Worm (Caenorhabditis elegans) whole organism, mixed stage, embryonic: ENCODE data around the gene clp-4.

Source experiments
- elt-1 ChIP-seq: sonication (generic microtip); optimal IDR thresholded peaks from 2 replicates; lab custom pipeline; 2017; ENCODE audit warnings: missing genetic modification characterization, mild to moderate bottlenecking, missing compliant biosample characterization, antibody characterized with exemption, moderate library complexity, borderline replicate concordance; ENCODE audit not compliant: insufficient read depth
- lin-13 ChIP-seq: fragments of 150-350 bp; optimal IDR thresholded peaks from 2 replicates; lab custom pipeline; 2014; ENCODE audit warnings: missing biosample characterization, missing genetic modification characterization
- mep-1 ChIP-seq: fragments of 150-350 bp; optimal IDR thresholded peaks from 2 replicates; lab custom pipeline; 2017; ENCODE audit warnings: missing biosample characterization, missing genetic modification reagents, missing genetic modification characterization, inconsistent platforms
- nhr-12 ChIP-seq: fragments of 150-350 bp; optimal IDR thresholded peaks from 2 replicates; lab custom pipeline; 2014; ENCODE audit warnings: missing biosample characterization, missing genetic modification characterization
- nhr-2 ChIP-seq: fragments of 150-350 bp; optimal IDR thresholded peaks from 2 replicates; lab custom pipeline; 2014; ENCODE audit warnings: missing biosample characterization, missing genetic modification characterization
- nhr-28 ChIP-seq: fragments of 150-350 bp; optimal IDR thresholded peaks from 2 replicates; lab custom pipeline; 2014; ENCODE audit warnings: missing biosample characterization, missing genetic modification characterization
- nhr-76 ChIP-seq: sonication (generic microtip); optimal IDR thresholded peaks from 2 replicates; lab custom pipeline; 2017; ENCODE audit warnings: missing biosample characterization, missing genetic modification characterization
- snpc-4 ChIP-seq: fragments of 150-350 bp; optimal IDR thresholded peaks from 2 replicates; lab custom pipeline; 2014; ENCODE audit warnings: missing biosample characterization, missing genetic modification characterization
- unc-120 ChIP-seq: sonication (generic microtip); optimal IDR thresholded peaks from 2 replicates; lab custom pipeline; 2017; ENCODE audit warnings: missing genetic modification characterization, missing compliant biosample characterization; ENCODE audit not compliant: poor library complexity, severe bottlenecking
- unc-62 ChIP-seq: fragments of 150-350 bp; optimal IDR thresholded peaks from 2 replicates; lab custom pipeline; 2014; ENCODE audit warnings: missing biosample characterization, missing genetic modification reagents, missing genetic modification characterization
- zip-8 ChIP-seq: fragments of 150-350 bp; optimal IDR thresholded peaks from 2 replicates; lab custom pipeline; 2014; ENCODE audit warnings: missing biosample characterization, missing genetic modification characterization

ce11 chrIII:1833984-1834563 lies 16.0 kb upstream of the clp-4 start, which contains the start of gene rexd-1:
- TF ChIP-seq zip-8 (tag; lab: Kevin White, UChicago) (no peak), nhr-28 (tag; lab: Kevin White, UChicago) (no peak), snpc-4 (no peak), nhr-12 (tag; lab: Kevin White, UChicago) (no peak), mep-1 (no peak), unc-62 (no peak), lin-13 (no peak), unc-120 (tag; lab: Kevin White, UChicago) (no peak), nhr-2 (tag; lab: Kevin White, UChicago) (no peak), nhr-76 (tag; lab: Kevin White, UChicago) (no peak), elt-1 (no peak)
